Worm (Caenorhabditis elegans) whole organism, young adult: Measurements from ENCODE around the gene tmem-138.

Experiments
- F10E7.11 ChIP-seq: sonication (generic microtip); optimal IDR thresholded peaks from 2 replicates; lab custom pipeline; 2017; ENCODE audit warnings: mild to moderate bottlenecking, missing genetic modification characterization, moderate library complexity, missing compliant biosample characterization
- T07F8.4 ChIP-seq: sonication (generic microtip); optimal IDR thresholded peaks from 2 replicates; lab custom pipeline; 2016; ENCODE audit warnings: mild to moderate bottlenecking, missing genetic modification characterization, moderate library complexity, missing compliant biosample characterization
- Y67H2A.10 ChIP-seq: fragments of 200-800 bp; sonication (Bioruptor generic); conservative IDR thresholded peaks from 2 replicates; pipeline ENCODE4 v1.3.6; 2022; ENCODE audit warnings: missing genetic modification reagents, missing genetic modification characterization, missing compliant biosample characterization
- dox-1 ChIP-seq: fragments of 200-800 bp; sonication (Bioruptor generic); IDR thresholded peaks from 2 replicates; pipeline ENCODE4 v1.3.6; 2022; ENCODE audit warnings: missing genetic modification reagents, missing genetic modification characterization, missing compliant biosample characterization
- mxl-1 ChIP-seq: sonication (generic microtip); optimal IDR thresholded peaks from 2 replicates; lab custom pipeline; 2016; ENCODE audit warnings: missing genetic modification characterization, missing compliant biosample characterization
- nfya-1 ChIP-seq: sonication (generic microtip); optimal IDR thresholded peaks from 2 replicates; lab custom pipeline; 2017; ENCODE audit warnings: antibody characterized with exemption, missing compliant biosample characterization, missing genetic modification characterization, borderline replicate concordance; ENCODE audit not compliant: insufficient read depth
- snpc-1.1 ChIP-seq: sonication (generic microtip); optimal IDR thresholded peaks from 2 replicates; lab custom pipeline; 2017; ENCODE audit warnings: missing genetic modification characterization, mild to moderate bottlenecking, missing compliant biosample characterization, antibody characterized with exemption, moderate library complexity, missing genotype, missing genetic modification reagents; ENCODE audit not compliant: insufficient read depth
- snpc-4 ChIP-seq, 5 experiments: fragments of 150-350 bp in 1 of 5; sonication (generic microtip) in 4 of 5; optimal IDR thresholded peaks; 2 replicates each; lab custom pipeline; 2014 to 2018; ENCODE audit warnings: missing genetic modification characterization in 5 of 5, missing biosample characterization in 3 of 5, antibody characterized with exemption in 2 of 5, mild to moderate bottlenecking in 2 of 5, missing compliant biosample characterization in 2 of 5, missing genotype in 2 of 5, moderate library complexity in 2 of 5, missing genetic modification reagents in 1 of 5
- ztf-3 ChIP-seq: fragments of 200-800 bp; sonication (Bioruptor generic); optimal IDR thresholded peaks from 2 replicates; lab custom pipeline; 2018; ENCODE audit warnings: mild to moderate bottlenecking, missing genetic modification characterization, missing compliant biosample characterization

DNA sequence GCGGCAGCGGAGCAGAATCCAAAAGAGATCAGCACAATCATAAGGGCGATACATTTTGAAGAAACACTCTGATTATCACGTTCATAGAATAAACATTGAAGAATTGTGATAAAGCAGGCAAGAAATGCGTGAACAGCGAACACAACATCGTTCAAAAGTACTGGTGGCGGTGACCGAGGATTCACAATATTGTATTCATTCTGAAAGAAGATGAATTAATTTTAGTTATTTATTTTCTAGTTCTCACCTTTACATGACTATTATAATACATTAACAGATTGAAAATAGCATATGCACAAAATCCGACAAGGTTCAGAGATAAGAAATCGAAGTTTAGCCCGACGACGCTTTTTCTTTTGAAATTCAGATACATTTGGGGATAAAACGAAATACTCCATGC is 21.2 kb upstream of the tmem-138 start:
- TF ChIP-seq nfya-1 (no peak), ztf-3 (GFP tag; lab: Kevin White, UChicago) (no peak), F10E7.11 (tag; lab: Kevin White, UChicago) (no peak), snpc-1.1 (tag; lab: Kevin White, UChicago) (no peak), Y67H2A.10 (GFP tag; lab: Robert Waterston, UW) (no peak), T07F8.4 (tag; lab: Kevin White, UChicago) (no peak), snpc-4 (GFP tag; optimal IDR thresholded peaks at IDR 0.05; lab: Kevin White, UChicago) (no peak), snpc-4 (tag; optimal IDR thresholded peaks at IDR 0.05; lab: Kevin White, UChicago) (no peak), mxl-1 (tag; lab: Kevin White, UChicago) (no peak), dox-1 (GFP tag; lab: Robert Waterston, UW) (no peak)
